Worm (Caenorhabditis elegans) whole organism, young adult: ENCODE results near the gene F12E12.6.

Source experiments
- ama-1 ChIP-seq, 3 experiments: fragments of 150-350 bp in 1 of 3; sonication (generic microtip) in 2 of 3; optimal IDR thresholded peaks; 2 replicates each; lab custom pipeline; 2014 to 2018; ENCODE audit warnings: missing biosample characterization in 2 of 3, missing genetic modification characterization in 2 of 3, missing genetic modification reagents in 2 of 3
- tbp1 ChIP-seq: fragments of 200-800 bp; sonication (Bioruptor generic); optimal IDR thresholded peaks from 2 replicates; lab custom pipeline; 2018; ENCODE audit warnings: mild to moderate bottlenecking, missing genetic modification characterization, missing compliant biosample characterization

DNA sequence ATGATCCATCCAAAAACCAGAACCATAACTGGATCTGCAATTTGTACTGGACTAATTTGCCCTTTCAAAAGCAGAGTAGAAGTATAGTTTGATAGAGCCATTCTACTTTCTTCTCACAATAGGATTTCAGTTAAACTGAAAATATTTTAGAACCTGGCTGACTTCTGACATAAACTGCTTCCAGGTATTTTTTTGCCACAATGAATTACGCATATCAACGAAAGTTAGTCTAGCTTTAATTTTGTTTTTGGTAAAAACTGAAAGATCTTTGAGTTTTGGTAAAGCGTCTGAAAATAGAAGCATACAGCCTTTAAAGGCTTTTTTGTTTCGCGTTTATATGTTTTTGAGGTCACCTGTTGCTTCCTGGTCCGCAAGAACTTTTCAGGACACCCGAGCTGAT, 46.1 kb downstream of the F12E12.6 start, which contains the start of gene srx-101:
- TF ChIP-seq ama-1 (optimal IDR thresholded peaks at IDR 0.05; lab: Kevin White, UChicago) = no peak
- no peak for TF ChIP-seq ama-1 (GFP tag; optimal IDR thresholded peaks at IDR 0.05; lab: Kevin White, UChicago)
- TF ChIP-seq tbp1 (GFP tag; lab: Kevin White, UChicago) = no peak
